Worm (Caenorhabditis elegans) whole organism, L1 larva: ENCODE measurements around the gene sdz-4.
"Not testable (repeated sequence)": the region's sequence is repeated elsewhere in the genome, so short reads cannot be mapped to it uniquely, and the experiment has no call there.

Experiments
- C04F5.9 ChIP-seq: sonication (generic microtip); optimal IDR thresholded peaks from 2 replicates; lab custom pipeline; 2016; ENCODE audit warnings: missing genetic modification characterization, missing compliant biosample characterization
- Y116A8C.19 ChIP-seq: sonication (generic microtip); optimal IDR thresholded peaks from 2 replicates; lab custom pipeline; 2016; ENCODE audit warnings: missing compliant biosample characterization, missing genetic modification characterization, borderline replicate concordance
- aha-1 ChIP-seq: fragments of 150-350 bp; optimal IDR thresholded peaks from 2 replicates; lab custom pipeline; 2014; ENCODE audit warnings: missing biosample characterization, missing genetic modification characterization
- ceh-82 ChIP-seq, 3 experiments: fragments of 150-350 bp in 1 of 3; sonication (generic microtip) in 2 of 3; optimal IDR thresholded peaks; 2 replicates each; lab custom pipeline; 2014 to 2017; ENCODE audit warnings: missing biosample characterization in 3 of 3, missing genetic modification characterization in 3 of 3
- efl-3 ChIP-seq: fragments of 200-800 bp; sonication (Bioruptor generic); optimal IDR thresholded peaks from 2 replicates; lab custom pipeline; 2018; ENCODE audit warnings: mild to moderate bottlenecking, missing genetic modification characterization, missing compliant biosample characterization
- elt-2 ChIP-seq: sonication (generic microtip); optimal IDR thresholded peaks from 2 replicates; lab custom pipeline; 2016; ENCODE audit warnings: missing genetic modification characterization, mild to moderate bottlenecking, inconsistent platforms, missing compliant biosample characterization, missing genetic modification reagents
- ets-5 ChIP-seq: fragments of 200-800 bp; sonication (Bioruptor generic); IDR thresholded peaks from 2 replicates; pipeline ENCODE4 v1.3.6; 2022; ENCODE audit warnings: missing genetic modification characterization, missing compliant biosample characterization
- fkh-4 ChIP-seq: sonication (generic microtip); optimal IDR thresholded peaks from 2 replicates; lab custom pipeline; 2016; ENCODE audit warnings: missing compliant biosample characterization, missing genetic modification characterization, borderline replicate concordance
- mdl-1 ChIP-seq, 2 experiments: fragments of 150-350 bp; optimal IDR thresholded peaks; 2 replicates each; lab custom pipeline; 2014 to 2017; ENCODE audit warnings: missing biosample characterization in 2 of 2, missing genetic modification characterization in 2 of 2, inconsistent platforms in 1 of 2
- nhr-19 ChIP-seq: fragments of 200-800 bp; sonication (Bioruptor generic); conservative IDR thresholded peaks from 2 replicates; pipeline ENCODE4 v1.3.6; 2022; ENCODE audit warnings: missing genetic modification characterization, missing compliant biosample characterization
- sox-4 ChIP-seq: sonication (generic microtip); optimal IDR thresholded peaks from 2 replicates; lab custom pipeline; 2016; ENCODE audit warnings: missing genetic modification characterization, missing compliant biosample characterization
- tlp-1 ChIP-seq: fragments of 150-350 bp; optimal IDR thresholded peaks from 2 replicates; lab custom pipeline; 2014; ENCODE audit warnings: missing biosample characterization, missing genetic modification characterization
- unc-98 ChIP-seq: fragments of 200-800 bp; sonication (Bioruptor generic); IDR thresholded peaks from 2 replicates; pipeline ENCODE4 v1.3.6; 2022; ENCODE audit warnings: missing genetic modification characterization, missing compliant biosample characterization
- xbp-1 ChIP-seq: sonication (generic microtip); optimal IDR thresholded peaks from 2 replicates; lab custom pipeline; 2016; ENCODE audit warnings: missing genetic modification characterization, missing compliant biosample characterization
- zip-4 ChIP-seq: fragments of 200-800 bp; sonication (Bioruptor generic); optimal IDR thresholded peaks from 2 replicates; lab custom pipeline; 2018; ENCODE audit warnings: mild to moderate bottlenecking, missing genetic modification characterization, moderate library complexity, missing compliant biosample characterization
- ztf-11 ChIP-seq, 2 experiments: sonication (generic microtip); optimal IDR thresholded peaks; 2 replicates each; lab custom pipeline; 2016 to 2017; ENCODE audit warnings: missing genetic modification characterization in 2 of 2, missing biosample characterization in 1 of 2, missing compliant biosample characterization in 1 of 2

sdz-4 gene

ce11 chrII:1001351-1001750 is 42.6 kb downstream of the sdz-4 start, which contains the start of the genes fbxb-30 and F45D11.5:
fbxb-30 (minus strand) TSS chrII:1001451.
F45D11.5 (plus strand) TSS chrII:1001702.
- TF ChIP-seq C04F5.9 (tag; lab: Kevin White, UChicago) (no peak), Y116A8C.19 (tag; lab: Kevin White, UChicago) (no peak), ztf-11 (tag; optimal IDR thresholded peaks at IDR 0.05; lab: Kevin White, UChicago) (no peak), sox-4 (no peak), aha-1 (tag; lab: Kevin White, UChicago) (no peak), zip-4 (no peak), fkh-4 (no peak), ets-5 (GFP tag; lab: Robert Waterston, UW) (no peak), xbp-1 (tag; lab: Kevin White, UChicago) (no peak), unc-98 (GFP tag; lab: Robert Waterston, UW) (no peak), nhr-19 (GFP tag; lab: Robert Waterston, UW) (no peak), efl-3 (GFP tag; lab: Kevin White, UChicago) (no peak), mdl-1 (tag; optimal IDR thresholded peaks at IDR 0.05; lab: Kevin White, UChicago) (no peak)

- not testable (repeated sequence) for TF ChIP-seq elt-2 (tag; lab: Kevin White, UChicago); tlp-1 (tag; lab: Kevin White, UChicago); ceh-82 (tag; optimal IDR thresholded peaks at IDR 0.05; lab: Kevin White, UChicago)
- TF ChIP-seq, all 84 proteins: peak for 0; not testable (repeated sequence) for 84
These were observed 47.7 kb downstream of the sdz-4 start, which contains the start of gene F45D11.14 for ce11 chrII:1006375-1006774. F45D11.14 (minus strand) TSS chrII:1006475.
